Worm (Caenorhabditis elegans) whole organism, late embryonic: Measurements from ENCODE around the gene dhs-12.

ENCODE experiments used
- C08G9.2 ChIP-seq: sonication (generic microtip); optimal IDR thresholded peaks from 2 replicates; lab custom pipeline; 2016; ENCODE audit warnings: mild to moderate bottlenecking, missing genetic modification characterization, moderate library complexity, missing compliant biosample characterization
- C38D4.7 ChIP-seq: fragments of 200-800 bp; sonication (Bioruptor generic); optimal IDR thresholded peaks from 2 replicates; lab custom pipeline; 2018; ENCODE audit warnings: mild to moderate bottlenecking, missing genetic modification characterization, moderate library complexity, missing compliant biosample characterization
- K02D7.2 ChIP-seq: sonication (generic microtip); optimal IDR thresholded peaks from 2 replicates; lab custom pipeline; 2017; ENCODE audit warnings: mild to moderate bottlenecking, missing genetic modification characterization, missing compliant biosample characterization
- K09A11.1 ChIP-seq: sonication (generic microtip); optimal IDR thresholded peaks from 2 replicates; lab custom pipeline; 2017; ENCODE audit warnings: antibody characterized with exemption, mild to moderate bottlenecking, missing genetic modification characterization, missing compliant biosample characterization; ENCODE audit not compliant: insufficient read depth
- Y22D7AL.16 ChIP-seq: sonication (generic microtip); optimal IDR thresholded peaks from 2 replicates; lab custom pipeline; 2016; ENCODE audit warnings: missing genetic modification characterization, missing compliant biosample characterization
- ceh-18 ChIP-seq: sonication (generic microtip); optimal IDR thresholded peaks from 2 replicates; lab custom pipeline; 2016; ENCODE audit warnings: missing genetic modification characterization, missing compliant biosample characterization
- ceh-24 ChIP-seq: sonication (generic microtip); optimal IDR thresholded peaks from 2 replicates; lab custom pipeline; 2016; ENCODE audit warnings: mild to moderate bottlenecking, missing genetic modification characterization, missing compliant biosample characterization
- ceh-30 ChIP-seq: fragments of 150-350 bp; optimal IDR thresholded peaks from 2 replicates; lab custom pipeline; 2014; ENCODE audit warnings: missing biosample characterization, missing genetic modification characterization
- ceh-31 ChIP-seq: sonication (generic microtip); optimal IDR thresholded peaks from 2 replicates; lab custom pipeline; 2016; ENCODE audit warnings: missing genetic modification characterization, missing compliant biosample characterization
- ceh-34 ChIP-seq: sonication (generic microtip); optimal IDR thresholded peaks from 2 replicates; lab custom pipeline; 2016; ENCODE audit warnings: mild to moderate bottlenecking, missing genetic modification characterization, missing compliant biosample characterization
- ceh-45 ChIP-seq: fragments of 200-800 bp; sonication (Bioruptor generic); IDR thresholded peaks from 2 replicates; pipeline ENCODE4 v1.3.6; 2022; ENCODE audit warnings: missing genetic modification reagents, missing genetic modification characterization, missing compliant biosample characterization
- ceh-48 ChIP-seq: sonication (generic microtip); optimal IDR thresholded peaks from 2 replicates; lab custom pipeline; 2016; ENCODE audit warnings: missing genetic modification characterization, inconsistent platforms, missing compliant biosample characterization
- ceh-6 ChIP-seq: fragments of 200-800 bp; sonication (Bioruptor generic); optimal IDR thresholded peaks from 2 replicates; lab custom pipeline; 2018; ENCODE audit warnings: mild to moderate bottlenecking, missing genetic modification characterization, missing compliant biosample characterization
- che-1 ChIP-seq: sonication (generic microtip); optimal IDR thresholded peaks from 2 replicates; lab custom pipeline; 2016; ENCODE audit warnings: mild to moderate bottlenecking, missing genetic modification characterization, missing compliant biosample characterization
- dmd-4 ChIP-seq: sonication (generic microtip); optimal IDR thresholded peaks from 2 replicates; lab custom pipeline; 2016; ENCODE audit warnings: borderline replicate concordance, missing genetic modification characterization, missing compliant biosample characterization
- elt-2 ChIP-seq: sonication (generic microtip); optimal IDR thresholded peaks from 2 replicates; lab custom pipeline; 2016; ENCODE audit warnings: missing genetic modification reagents, missing genetic modification characterization, missing compliant biosample characterization
- ets-4 ChIP-seq: sonication (generic microtip); optimal IDR thresholded peaks from 2 replicates; lab custom pipeline; 2016; ENCODE audit warnings: missing genetic modification characterization, missing compliant biosample characterization
- eyg-1 ChIP-seq: sonication (generic microtip); optimal IDR thresholded peaks from 2 replicates; lab custom pipeline; 2016; ENCODE audit warnings: missing genotype, missing genetic modification characterization, missing compliant biosample characterization
- fax-1 ChIP-seq: sonication (generic microtip); optimal IDR thresholded peaks from 2 replicates; lab custom pipeline; 2016; ENCODE audit warnings: missing genotype, missing genetic modification characterization, missing compliant biosample characterization
- hlh-13 ChIP-seq: fragments of 200-800 bp; sonication (Bioruptor generic); optimal IDR thresholded peaks from 2 replicates; lab custom pipeline; 2018; ENCODE audit warnings: mild to moderate bottlenecking, missing genetic modification characterization, missing compliant biosample characterization
- hlh-6 ChIP-seq: sonication (generic microtip); optimal IDR thresholded peaks from 2 replicates; lab custom pipeline; 2016; ENCODE audit warnings: missing genotype, missing genetic modification characterization, missing compliant biosample characterization
- lim-6 ChIP-seq: sonication (generic microtip); optimal IDR thresholded peaks from 2 replicates; lab custom pipeline; 2016; ENCODE audit warnings: missing genetic modification characterization, missing compliant biosample characterization
- lin-11 ChIP-seq: fragments of 200-800 bp; sonication (Bioruptor generic); optimal IDR thresholded peaks from 2 replicates; lab custom pipeline; 2018; ENCODE audit warnings: mild to moderate bottlenecking, missing genetic modification characterization, missing compliant biosample characterization
- mec-3 ChIP-seq: sonication (generic microtip); optimal IDR thresholded peaks from 2 replicates; lab custom pipeline; 2016; ENCODE audit warnings: borderline replicate concordance, missing genetic modification characterization, missing compliant biosample characterization
- nfya-1 ChIP-seq: sonication (generic microtip); optimal IDR thresholded peaks from 2 replicates; lab custom pipeline; 2017; ENCODE audit warnings: missing genetic modification characterization, mild to moderate bottlenecking, missing compliant biosample characterization, antibody characterized with exemption, moderate library complexity
- nhr-11 ChIP-seq: fragments of 150-350 bp; optimal IDR thresholded peaks from 2 replicates; lab custom pipeline; 2014; ENCODE audit warnings: missing biosample characterization, missing genetic modification characterization
- npax-4 ChIP-seq: sonication (generic microtip); optimal IDR thresholded peaks from 2 replicates; lab custom pipeline; 2016; ENCODE audit warnings: missing genetic modification characterization, missing compliant biosample characterization
- pag-3 ChIP-seq: sonication (generic microtip); optimal IDR thresholded peaks from 2 replicates; lab custom pipeline; 2016; ENCODE audit warnings: missing compliant biosample characterization, missing genetic modification characterization, borderline replicate concordance
- pat-9 ChIP-seq: fragments of 200-800 bp; sonication (Bioruptor generic); optimal IDR thresholded peaks from 2 replicates; lab custom pipeline; 2018; ENCODE audit warnings: mild to moderate bottlenecking, missing genetic modification characterization, moderate library complexity, missing compliant biosample characterization
- pha-4 ChIP-seq: fragments of 150-350 bp; optimal IDR thresholded peaks from 2 replicates; lab custom pipeline; 2018; ENCODE audit warnings: missing biosample characterization, missing genetic modification reagents, missing genetic modification characterization
- pqm-1 ChIP-seq: sonication (generic microtip); optimal IDR thresholded peaks from 2 replicates; lab custom pipeline; 2016; ENCODE audit warnings: missing genetic modification characterization, missing compliant biosample characterization
- rnt-1 ChIP-seq: sonication (generic microtip); optimal IDR thresholded peaks from 2 replicates; lab custom pipeline; 2016; ENCODE audit warnings: missing genetic modification characterization, missing compliant biosample characterization
- syd-9 ChIP-seq: sonication (generic microtip); optimal IDR thresholded peaks from 2 replicates; lab custom pipeline; 2016; ENCODE audit warnings: mild to moderate bottlenecking, missing genetic modification characterization, moderate library complexity, missing compliant biosample characterization
- tbx-2 ChIP-seq: sonication (generic microtip); optimal IDR thresholded peaks from 2 replicates; lab custom pipeline; 2016; ENCODE audit warnings: missing genetic modification characterization, missing compliant biosample characterization
- ttx-3 ChIP-seq: sonication (generic microtip); optimal IDR thresholded peaks from 2 replicates; lab custom pipeline; 2016; ENCODE audit warnings: missing genetic modification reagents, missing genetic modification characterization, missing compliant biosample characterization
- unc-42 ChIP-seq: sonication (generic microtip); optimal IDR thresholded peaks from 2 replicates; lab custom pipeline; 2016; ENCODE audit warnings: missing genotype, missing genetic modification characterization, missing compliant biosample characterization
- unc-86 ChIP-seq: sonication (generic microtip); optimal IDR thresholded peaks from 2 replicates; lab custom pipeline; 2016; ENCODE audit warnings: missing genetic modification characterization, missing compliant biosample characterization
- zip-5 ChIP-seq: sonication (generic microtip); optimal IDR thresholded peaks from 2 replicates; lab custom pipeline; 2016; ENCODE audit warnings: missing genetic modification characterization, missing compliant biosample characterization
- ztf-16 ChIP-seq: sonication (generic microtip); optimal IDR thresholded peaks from 2 replicates; lab custom pipeline; 2017; ENCODE audit warnings: missing genetic modification characterization, missing compliant biosample characterization

dhs-12 gene

ce11 chrIV:10174328-10174727 lies 32.1 kb downstream of the dhs-12 start, which contains the start of gene pxf-1:
Gene pxf-1 (minus strand): TSS chrIV:10174341.
- TF ChIP-seq unc-42: peak; percentile 24
- TF ChIP-seq Y22D7AL.16 (tag; lab: Kevin White, UChicago): no peak
- no peak for TF ChIP-seq pag-3
- TF ChIP-seq ceh-18 (tag; lab: Kevin White, UChicago): no peak
- no peak for TF ChIP-seq hlh-13 (GFP tag; lab: Kevin White, UChicago)

- TF ChIP-seq ztf-16 (tag; lab: Kevin White, UChicago) (no peak), fax-1 (tag; lab: Kevin White, UChicago) (no peak), zip-5 (tag; lab: Kevin White, UChicago) (no peak), unc-42 (no peak), C38D4.7 (GFP tag; lab: Kevin White, UChicago) (no peak), rnt-1 (tag; lab: Kevin White, UChicago) (peak; percentile 43), C08G9.2 (tag; lab: Kevin White, UChicago) (peak; percentile 50), dmd-4 (tag; lab: Kevin White, UChicago) (no peak), pat-9 (no peak), unc-86 (no peak), nfya-1 (tag; lab: Kevin White, UChicago) (peak; percentile 39), hlh-13 (GFP tag; lab: Kevin White, UChicago) (no peak), lim-6 (no peak), ets-4 (tag; lab: Kevin White, UChicago) (no peak), mec-3 (no peak), pqm-1 (tag; lab: Kevin White, UChicago) (peak; percentile 25), pag-3 (no peak), che-1 (peak; percentile 27), ceh-45 (GFP tag; lab: Robert Waterston, UW) (no peak), ceh-31 (tag; lab: Kevin White, UChicago) (peak; percentile 1), nhr-11 (tag; lab: Kevin White, UChicago) (no peak), ttx-3 (tag; lab: Kevin White, UChicago) (no peak), ceh-34 (tag; lab: Kevin White, UChicago) (no peak), syd-9 (tag; lab: Kevin White, UChicago) (peak; percentile 9), npax-4 (tag; lab: Kevin White, UChicago) (no peak), pha-4 (tag; lab: Kevin White, UChicago) (no peak), lin-11 (no peak), hlh-6 (tag; lab: Kevin White, UChicago) (no peak), eyg-1 (tag; lab: Kevin White, UChicago) (no peak), K02D7.2 (tag; lab: Kevin White, UChicago) (no peak), ceh-48 (tag; lab: Kevin White, UChicago) (no peak), K09A11.1 (tag; lab: Kevin White, UChicago) (no peak), elt-2 (tag; lab: Kevin White, UChicago) (peak; percentile 92), ceh-24 (tag; lab: Kevin White, UChicago) (no peak), ceh-30 (no peak), tbx-2 (tag; lab: Kevin White, UChicago) (peak; percentile 47), ceh-6 (no peak)
- TF ChIP-seq, all 69 proteins: peak for 9
These were observed 32.9 kb downstream of the dhs-12 start for ce11 chrIV:10174932-10175732.
